Fruit fly (Drosophila melanogaster) whole organism, pupa: ENCODE results near the gene Cyp4d1.

Experiments
- CG12605 ChIP-seq: fragments of 200-800 bp; sonication (Bioruptor generic); IDR thresholded peaks from 2 replicates; pipeline ENCODE4 v1.3.6; 2022; ENCODE audit warnings: missing biosample characterization, missing genetic modification characterization
- CG13204 ChIP-seq: fragments of 200-800 bp; sonication (Bioruptor generic); optimal IDR thresholded peaks from 2 replicates; lab custom pipeline; 2018; ENCODE audit warnings: missing biosample characterization, mild to moderate bottlenecking, missing genetic modification characterization, moderate library complexity
- CG14655 ChIP-seq: fragments of 200-800 bp; sonication (Bioruptor generic); optimal IDR thresholded peaks from 3 replicates; lab custom pipeline; 2017; ENCODE audit warnings: mild to moderate bottlenecking, missing biosample characterization, missing genetic modification reagents, missing genetic modification characterization
- CG17806 ChIP-seq: fragments of 200-800 bp; sonication (Bioruptor generic); optimal IDR thresholded peaks from 2 replicates; lab custom pipeline; 2018; ENCODE audit warnings: missing biosample characterization, mild to moderate bottlenecking, missing genetic modification characterization, moderate library complexity
- CG9948 ChIP-seq: fragments of 200-800 bp; sonication (Bioruptor generic); optimal IDR thresholded peaks from 2 replicates; lab custom pipeline; 2018; ENCODE audit warnings: missing biosample characterization, mild to moderate bottlenecking, missing genetic modification characterization, moderate library complexity
- D1 ChIP-seq: fragments of 200-800 bp; sonication (Bioruptor generic); optimal IDR thresholded peaks from 2 replicates; lab custom pipeline; 2018; ENCODE audit warnings: missing biosample characterization, mild to moderate bottlenecking, missing genetic modification characterization, moderate library complexity
- EcR ChIP-seq: fragments of 200-800 bp; sonication (Bioruptor generic); optimal IDR thresholded peaks from 3 replicates; lab custom pipeline; 2019; ENCODE audit warnings: missing biosample characterization, missing genetic modification characterization, mild to moderate bottlenecking, moderate library complexity, missing genetic modification reagents
- Ets98B ChIP-seq: fragments of 200-800 bp; sonication (Bioruptor generic); IDR thresholded peaks from 2 replicates; pipeline ENCODE4 v1.3.6; 2022; ENCODE audit warnings: missing biosample characterization, missing genetic modification characterization
- gl ChIP-seq: fragments of 200-800 bp; sonication (Bioruptor generic); optimal IDR thresholded peaks from 2 replicates; lab custom pipeline; 2018; ENCODE audit warnings: missing biosample characterization, mild to moderate bottlenecking, missing genetic modification characterization
- rn ChIP-seq: fragments of 200-800 bp; sonication (Bioruptor generic); IDR thresholded peaks from 2 replicates; pipeline ENCODE4 v1.3.6; 2022; ENCODE audit warnings: missing biosample characterization, missing genetic modification characterization

dm6 chrX:2161020-2161419, 960 bp downstream of the Cyp4d1 start:
- TF ChIP-seq CG9948 = no peak
- no peak for TF ChIP-seq rn (GFP tag; lab: Robert Waterston, UW)
- no peak for TF ChIP-seq EcR
- no peak for TF ChIP-seq gl (tag; lab: Kevin White, UChicago)
- no peak for TF ChIP-seq Ets98B (GFP tag; lab: Robert Waterston, UW)
- no peak for TF ChIP-seq CG17806 (tag; lab: Kevin White, UChicago)
- no peak for TF ChIP-seq CG14655 (GFP tag; lab: Kevin White, UChicago)
- TF ChIP-seq CG12605 (GFP tag; lab: Robert Waterston, UW) = no peak
- no peak for TF ChIP-seq D1 (tag; lab: Kevin White, UChicago)
- TF ChIP-seq CG13204 (GFP tag; lab: Kevin White, UChicago) = no peak
